Worm (Caenorhabditis elegans): Measurements from ENCODE around the gene Y116A8C.43.

The Y116A8C.43 gene

DNA sequence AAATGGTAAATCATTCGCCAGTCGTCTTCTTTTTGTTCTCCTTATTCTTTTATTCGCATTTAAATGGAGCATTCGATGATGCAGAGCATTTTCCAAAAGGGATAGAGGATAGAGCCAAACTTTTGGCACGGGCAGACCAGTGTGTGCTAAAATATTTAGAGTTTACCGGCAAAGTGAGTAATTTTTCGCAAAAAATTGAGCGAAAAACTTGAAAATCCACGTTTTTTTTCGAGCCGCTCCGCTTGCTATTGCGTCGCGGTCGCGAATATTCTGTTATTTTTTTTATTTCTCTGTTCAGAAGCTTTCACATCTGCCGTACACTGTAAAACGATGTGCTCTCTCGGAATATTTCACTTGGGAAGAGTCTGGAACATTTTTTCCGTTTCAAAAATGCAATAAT, at the start of gene Y116A8C.43:
Y116A8C.43 (plus strand) TSS at position 3 of the 400 bp plus-strand sequence.
- TF ChIP-seq ama-1 (optimal IDR thresholded peaks at IDR 0.05), result peak; percentile 52
- no peak for TF ChIP-seq fos-1 (tag; optimal IDR thresholded peaks at IDR 0.05)

DNA sequence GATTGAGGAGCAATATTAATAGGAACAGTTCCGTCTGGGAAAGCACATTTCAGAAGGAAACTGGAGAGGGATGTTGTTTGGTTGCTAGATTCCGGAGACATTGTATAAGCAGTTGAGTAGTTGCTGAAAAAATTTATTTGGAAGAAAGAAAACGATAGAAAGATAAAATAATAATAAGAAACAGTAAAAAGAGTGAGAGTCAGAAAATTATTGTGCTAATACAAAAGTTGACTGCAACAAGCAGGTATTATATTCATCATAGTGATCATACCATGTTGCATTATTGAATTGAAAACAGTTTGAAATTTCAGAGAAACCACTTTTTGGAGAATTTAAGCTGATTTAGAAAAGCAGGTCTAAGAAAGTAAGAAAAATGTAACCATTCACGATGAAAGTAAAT, 49.1 kb upstream of the Y116A8C.43 start, which contains the start of gene Y116A8C.19:
Y116A8C.19 (minus strand) TSS at position 101 of the 400 bp plus-strand sequence.
- TF ChIP-seq lin-13 (GFP tag; optimal IDR thresholded peaks at IDR 0.05) (no peak), lsy-2 (tag; optimal IDR thresholded peaks at IDR 0.05) (no peak), fos-1 (tag; optimal IDR thresholded peaks at IDR 0.05) (no peak), dmd-4 (tag; optimal IDR thresholded peaks at IDR 0.05) (no peak), nhr-21 (tag; optimal IDR thresholded peaks at IDR 0.05) (no peak), mbf-1 (tag; optimal IDR thresholded peaks at IDR 0.05) (no peak), unc-39 (tag; optimal IDR thresholded peaks at IDR 0.05) (no peak), gmeb-1 (tag; optimal IDR thresholded peaks at IDR 0.05) (no peak), crh-2 (tag; optimal IDR thresholded peaks at IDR 0.05) (no peak), ztf-11 (tag; optimal IDR thresholded peaks at IDR 0.05) (no peak), nhr-25 (tag; optimal IDR thresholded peaks at IDR 0.05) (no peak), nhr-77 (tag; optimal IDR thresholded peaks at IDR 0.05) (no peak), ceh-16 (tag; optimal IDR thresholded peaks at IDR 0.05) (no peak)

DNA sequence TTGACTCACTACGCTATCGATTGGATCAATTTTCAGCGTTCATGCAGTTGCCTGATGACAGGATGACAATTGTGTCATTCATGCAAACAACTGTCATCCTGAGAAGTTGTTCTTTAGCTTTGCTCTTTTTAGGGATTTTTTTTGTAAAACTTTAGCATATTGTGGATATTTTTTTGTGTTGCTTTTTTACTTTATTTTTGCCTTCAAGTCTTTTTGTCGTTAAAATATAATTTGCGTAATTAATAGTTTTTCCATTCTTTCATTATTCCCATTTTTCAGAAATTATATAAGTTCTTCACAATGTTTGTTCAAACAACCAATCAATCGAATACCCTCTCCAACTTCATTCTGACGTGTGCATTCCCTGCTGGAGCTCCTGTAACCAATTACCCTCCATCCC, 48.0 kb upstream of the Y116A8C.43 start, which contains the start of gene Y116A8C.20:
Y116A8C.20 (plus strand) TSS at position 301 of the 400 bp plus-strand sequence.
- TF ChIP-seq ztf-1 (GFP tag; conservative IDR thresholded peaks at IDR 0.05) (no peak), F13H6.1 (tag; optimal IDR thresholded peaks at IDR 0.05) (no peak), ZK546.5 (tag; optimal IDR thresholded peaks at IDR 0.05) (no peak), lin-11 (tag; optimal IDR thresholded peaks at IDR 0.05) (no peak), ztf-11 (tag; optimal IDR thresholded peaks at IDR 0.05) (no peak), nhr-77 (tag; optimal IDR thresholded peaks at IDR 0.05) (no peak), sma-3 (GFP tag; optimal IDR thresholded peaks at IDR 0.05) (no peak), lsy-2 (tag; optimal IDR thresholded peaks at IDR 0.05) (no peak), nhr-25 (tag; optimal IDR thresholded peaks at IDR 0.05) (no peak), lin-39 (tag; optimal IDR thresholded peaks at IDR 0.05) (no peak), unc-39 (tag; optimal IDR thresholded peaks at IDR 0.05) (no peak), nhr-129 (tag; optimal IDR thresholded peaks at IDR 0.05) (no peak), elt-1 (tag; optimal IDR thresholded peaks at IDR 0.05) (no peak), elt-3 (tag; optimal IDR thresholded peaks at IDR 0.05) (no peak), nhr-11 (tag; optimal IDR thresholded peaks at IDR 0.05) (no peak), nhr-23 (tag; optimal IDR thresholded peaks at IDR 0.05) (no peak), mbf-1 (tag; optimal IDR thresholded peaks at IDR 0.05) (no peak), ama-1 (optimal IDR thresholded peaks at IDR 0.05) (no peak)

DNA sequence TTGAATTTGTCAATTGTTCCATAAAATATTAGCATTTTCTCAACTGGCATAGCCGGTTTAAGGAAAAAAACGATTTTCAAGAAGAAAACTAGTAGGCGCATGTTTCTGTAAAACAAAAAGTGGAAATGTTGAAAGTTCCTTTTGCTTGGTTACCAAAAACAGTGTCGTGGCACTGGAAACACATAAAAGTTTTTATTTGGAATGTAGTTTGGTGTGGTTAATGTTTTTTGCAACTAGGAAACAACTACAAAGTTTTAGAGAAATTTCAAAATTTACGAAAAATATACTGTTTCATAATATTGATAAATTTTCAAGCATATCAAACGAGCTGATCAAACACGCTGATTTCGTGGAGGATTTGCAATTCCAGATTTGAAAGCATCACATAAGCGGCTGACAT, 43.0 kb upstream of the Y116A8C.43 start, which contains the start of gene clec-195:
clec-195 (minus strand) TSS at position 101 of the 400 bp plus-strand sequence.
- no peak for TF ChIP-seq snpc-4 (tag; optimal IDR thresholded peaks at IDR 0.05)

DNA sequence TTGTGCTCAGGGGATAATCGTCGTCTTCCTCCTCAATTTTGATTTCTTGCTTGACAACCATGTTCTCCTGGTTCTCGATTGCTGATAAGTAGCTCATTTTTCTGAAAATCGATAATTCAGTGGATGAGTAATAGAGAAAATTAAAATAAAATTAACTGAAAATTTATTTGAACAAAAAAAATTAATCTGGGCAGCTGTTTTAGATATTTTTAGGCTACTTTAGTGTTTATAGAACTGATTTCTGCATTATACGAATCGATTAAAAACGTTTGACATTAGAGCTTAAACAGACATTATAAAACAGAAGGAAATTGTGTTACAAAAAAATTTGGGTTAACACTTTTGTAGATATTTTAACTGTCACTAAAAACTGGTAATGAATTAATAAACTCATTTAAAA, 40.4 kb upstream of the Y116A8C.43 start, which contains the start of gene athp-3:
athp-3 (minus strand) TSS at position 101 of the 400 bp plus-strand sequence.
- TF ChIP-seq gmeb-1 (tag; optimal IDR thresholded peaks at IDR 0.05) (no peak), unc-55 (GFP tag; optimal IDR thresholded peaks at IDR 0.05) (no peak), sem-4 (tag; optimal IDR thresholded peaks at IDR 0.05) (no peak), nhr-237 (tag; optimal IDR thresholded peaks at IDR 0.05) (no peak), mab-5 (tag; optimal IDR thresholded peaks at IDR 0.05) (no peak), ztf-4 (tag; optimal IDR thresholded peaks at IDR 0.05) (no peak), peb-1 (tag; optimal IDR thresholded peaks at IDR 0.05) (no peak), unc-62 (GFP tag; optimal IDR thresholded peaks at IDR 0.05) (no peak), snpc-4 (tag; optimal IDR thresholded peaks at IDR 0.05) (no peak), ama-1 (optimal IDR thresholded peaks at IDR 0.05) (no peak), nhr-25 (tag; optimal IDR thresholded peaks at IDR 0.05) (no peak), nhr-23 (tag; optimal IDR thresholded peaks at IDR 0.05) (no peak), fos-1 (tag; optimal IDR thresholded peaks at IDR 0.05) (no peak), nhr-6 (tag; optimal IDR thresholded peaks at IDR 0.05) (no peak), ZK546.5 (tag; optimal IDR thresholded peaks at IDR 0.05) (no peak), F13H6.1 (tag; optimal IDR thresholded peaks at IDR 0.05) (no peak), elt-3 (tag; optimal IDR thresholded peaks at IDR 0.05) (no peak), dmd-4 (tag; optimal IDR thresholded peaks at IDR 0.05) (no peak), nhr-77 (tag; optimal IDR thresholded peaks at IDR 0.05) (no peak)
